Worm (Caenorhabditis elegans): Measurements from ENCODE around the gene scl-6.

DNA sequence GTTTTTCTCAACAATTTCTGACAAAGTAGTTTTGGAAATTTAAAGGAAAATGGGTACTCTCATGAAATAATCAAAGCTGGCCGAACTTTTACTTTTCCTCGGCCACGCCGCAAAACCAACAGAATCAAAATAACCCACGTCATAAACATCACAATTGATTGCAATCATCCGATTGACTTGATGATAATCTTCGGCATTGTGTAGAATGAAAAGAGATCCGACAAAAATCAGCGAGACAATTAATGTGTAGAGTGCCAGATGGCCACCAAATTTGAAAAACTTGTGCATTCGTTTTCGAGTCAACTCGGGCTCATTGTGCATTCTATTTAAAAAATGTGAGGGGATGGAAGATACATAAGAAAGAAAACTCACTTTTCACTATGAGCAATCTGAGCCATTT is 31.7 kb upstream of the scl-6 start:
- TF ChIP-seq pqm-1 (tag; optimal IDR thresholded peaks at IDR 0.05) = no peak
- no peak for TF ChIP-seq pha-4 (tag; optimal IDR thresholded peaks at IDR 0.05)
- no peak for TF ChIP-seq nhr-11 (tag; optimal IDR thresholded peaks at IDR 0.05)
- TF ChIP-seq tbx-2 (tag; optimal IDR thresholded peaks at IDR 0.05) = no peak
- TF ChIP-seq dve-1 (tag; optimal IDR thresholded peaks at IDR 0.05) = no peak
- TF ChIP-seq nfya-1 (tag; optimal IDR thresholded peaks at IDR 0.05) = no peak
